Fruit fly (Drosophila melanogaster) whole organism, adult: Measurements from ENCODE around the gene LeuRS-m.

ENCODE experiments used
- CG11617 ChIP-seq: fragments of 200-800 bp; sonication (Bioruptor generic); optimal IDR thresholded peaks from 2 replicates; lab custom pipeline; 2017; ENCODE audit warnings: mild to moderate bottlenecking, missing biosample characterization, missing genetic modification reagents, missing genetic modification characterization
- CG12768 ChIP-seq: fragments of 200-800 bp; sonication (Bioruptor generic); optimal IDR thresholded peaks from 2 replicates; lab custom pipeline; 2017; ENCODE audit warnings: missing biosample characterization, missing genetic modification characterization, mild to moderate bottlenecking, moderate library complexity, missing genetic modification reagents
- CG14711 ChIP-seq: fragments of 200-800 bp; sonication (Bioruptor generic); optimal IDR thresholded peaks from 2 replicates; lab custom pipeline; 2018; ENCODE audit warnings: missing biosample characterization, mild to moderate bottlenecking, missing genetic modification characterization, moderate library complexity
- CG1620 ChIP-seq: fragments of 200-800 bp; sonication (Bioruptor generic); optimal IDR thresholded peaks from 2 replicates; lab custom pipeline; 2016; ENCODE audit warnings: missing biosample characterization, missing genetic modification characterization
- CG33017 ChIP-seq: fragments of 200-800 bp; sonication (Bioruptor generic); optimal IDR thresholded peaks from 2 replicates; lab custom pipeline; 2018; ENCODE audit warnings: missing biosample characterization, mild to moderate bottlenecking, missing genetic modification characterization, moderate library complexity
- CG5204 ChIP-seq: fragments of 200-800 bp; sonication (Bioruptor generic); optimal IDR thresholded peaks from 2 replicates; lab custom pipeline; 2016; ENCODE audit warnings: missing biosample characterization, missing genetic modification characterization
- CG7045 ChIP-seq: fragments of 200-800 bp; sonication (Bioruptor generic); optimal IDR thresholded peaks from 2 replicates; lab custom pipeline; 2017; ENCODE audit warnings: missing biosample characterization, mild to moderate bottlenecking, missing genetic modification characterization
- CG7101 ChIP-seq: fragments of 200-800 bp; sonication (Bioruptor generic); optimal IDR thresholded peaks from 2 replicates; lab custom pipeline; 2018; ENCODE audit warnings: missing biosample characterization, mild to moderate bottlenecking, missing genetic modification characterization, moderate library complexity
- Clk ChIP-seq: fragments of 200-800 bp; sonication (Bioruptor generic); optimal IDR thresholded peaks from 2 replicates; lab custom pipeline; 2017; ENCODE audit warnings: missing biosample characterization, missing genetic modification characterization
- Crg-1 ChIP-seq: fragments of 200-800 bp; sonication (Bioruptor generic); optimal IDR thresholded peaks from 2 replicates; lab custom pipeline; 2016; ENCODE audit warnings: missing biosample characterization, missing genetic modification characterization
- Hr96 ChIP-seq: fragments of 200-800 bp; sonication (Bioruptor generic); optimal IDR thresholded peaks from 2 replicates; lab custom pipeline; 2016; ENCODE audit warnings: missing biosample characterization, missing genetic modification characterization
- Mnt ChIP-seq: fragments of 200-800 bp; sonication (Bioruptor generic); optimal IDR thresholded peaks from 2 replicates; lab custom pipeline; 2016; ENCODE audit warnings: missing biosample characterization, mild to moderate bottlenecking, missing genetic modification characterization
- bab1 ChIP-seq: fragments of 200-800 bp; sonication (Bioruptor generic); optimal IDR thresholded peaks from 3 replicates; lab custom pipeline; 2019; ENCODE audit warnings: missing biosample characterization, mild to moderate bottlenecking, missing genetic modification characterization, moderate library complexity
- cic ChIP-seq: fragments of 200-800 bp; sonication (Bioruptor generic); optimal IDR thresholded peaks from 2 replicates; lab custom pipeline; 2017; ENCODE audit warnings: missing biosample characterization, mild to moderate bottlenecking, missing genetic modification characterization, moderate library complexity
- cnc ChIP-seq, 2 experiments: fragments of >200 bp; optimal IDR thresholded peaks; 2 replicates each; lab custom pipeline; 2017
- kay ChIP-seq: fragments of 200-800 bp; sonication (Bioruptor generic); peaks from one replicate; lab custom pipeline; 2016; ENCODE audit warnings: missing biosample characterization, missing genetic modification characterization, borderline replicate concordance
- ovo ChIP-seq: fragments of 200-800 bp; sonication (Bioruptor generic); optimal IDR thresholded peaks from 2 replicates; lab custom pipeline; 2016; ENCODE audit warnings: missing biosample characterization, missing genetic modification characterization
- pad ChIP-seq: fragments of 200-800 bp; sonication (Bioruptor generic); optimal IDR thresholded peaks from 3 replicates; lab custom pipeline; 2017; ENCODE audit warnings: missing biosample characterization, missing genetic modification characterization, mild to moderate bottlenecking, moderate library complexity, missing genetic modification reagents
- tj ChIP-seq: fragments of 200-800 bp; sonication (Bioruptor generic); optimal IDR thresholded peaks from 3 replicates; lab custom pipeline; 2017; ENCODE audit warnings: missing biosample characterization, mild to moderate bottlenecking, missing genetic modification characterization, moderate library complexity
- toe ChIP-seq: fragments of 200-800 bp; sonication (Bioruptor generic); optimal IDR thresholded peaks from 2 replicates; lab custom pipeline; 2016; ENCODE audit warnings: missing biosample characterization, missing genetic modification characterization

LeuRS-m gene

DNA sequence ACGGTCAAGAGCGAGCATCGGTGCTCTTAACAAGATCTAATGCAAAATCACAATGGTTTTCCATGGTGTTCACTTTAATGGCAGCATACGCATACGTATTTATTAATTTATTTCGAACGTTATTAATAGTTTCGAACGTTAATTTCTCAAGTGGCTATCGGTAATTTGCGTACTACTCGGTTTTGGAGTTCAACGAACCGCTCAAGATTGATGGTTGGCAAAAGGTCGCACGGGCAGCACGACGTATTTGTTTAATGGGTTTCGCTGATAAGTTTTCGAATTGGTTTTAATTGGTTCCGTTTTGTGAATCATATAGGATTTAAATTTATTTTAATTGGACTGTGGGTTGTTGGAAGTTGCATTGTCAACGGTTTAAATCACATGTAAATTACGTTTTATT, 27.4 kb downstream of the LeuRS-m start:
- no peak for TF ChIP-seq pad (GFP tag; lab: Kevin White, UChicago)
- TF ChIP-seq CG14711 (tag; lab: Kevin White, UChicago), result no peak
- no peak for TF ChIP-seq cnc (optimal IDR thresholded peaks at IDR 0.05; lab: Kevin White, UChicago)
- no peak for TF ChIP-seq kay (GFP tag; lab: Kevin White, UChicago)
- no peak for TF ChIP-seq bab1 (GFP tag; lab: Kevin White, UChicago)
- no peak for TF ChIP-seq CG7101 (tag; lab: Kevin White, UChicago)
- TF ChIP-seq CG1620 (GFP tag; lab: Kevin White, UChicago), result no peak
- TF ChIP-seq toe (GFP tag; lab: Kevin White, UChicago), result no peak
- TF ChIP-seq cic (GFP tag; lab: Kevin White, UChicago), result no peak
- TF ChIP-seq Hr96 (GFP tag; lab: Kevin White, UChicago), result no peak
- no peak for TF ChIP-seq tj
- TF ChIP-seq Clk, result no peak
- no peak for TF ChIP-seq CG5204
- no peak for TF ChIP-seq CG7045 (GFP tag; lab: Kevin White, UChicago)
- TF ChIP-seq Crg-1 (GFP tag; lab: Kevin White, UChicago), result no peak
- no peak for TF ChIP-seq CG33017 (tag; lab: Kevin White, UChicago)
- no peak for TF ChIP-seq Mnt (GFP tag; lab: Kevin White, UChicago)
- no peak for TF ChIP-seq ovo (GFP tag; lab: Kevin White, UChicago)
- TF ChIP-seq CG12768, result no peak

DNA sequence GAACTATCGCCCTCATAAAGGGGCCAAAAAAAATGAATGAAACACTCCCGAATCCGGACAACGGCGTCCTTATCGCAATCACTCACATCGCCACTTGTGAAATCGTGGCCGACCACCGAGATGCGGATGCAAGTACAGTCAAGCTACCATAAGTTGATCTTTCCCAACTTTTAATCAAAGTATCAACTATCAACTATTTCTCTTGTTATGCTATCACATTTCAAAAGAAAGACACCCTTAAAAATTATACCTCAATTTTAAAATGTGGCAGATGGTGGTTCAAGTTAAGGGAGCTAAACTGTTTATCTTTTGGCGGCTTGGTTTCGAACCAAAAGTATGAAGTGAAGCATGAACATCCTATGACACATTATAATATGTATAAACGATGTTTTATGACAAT, 28.5 kb downstream of the LeuRS-m start:
- TF ChIP-seq bab1 (GFP tag; lab: Kevin White, UChicago) (no peak), CG5204 (no peak)

DNA sequence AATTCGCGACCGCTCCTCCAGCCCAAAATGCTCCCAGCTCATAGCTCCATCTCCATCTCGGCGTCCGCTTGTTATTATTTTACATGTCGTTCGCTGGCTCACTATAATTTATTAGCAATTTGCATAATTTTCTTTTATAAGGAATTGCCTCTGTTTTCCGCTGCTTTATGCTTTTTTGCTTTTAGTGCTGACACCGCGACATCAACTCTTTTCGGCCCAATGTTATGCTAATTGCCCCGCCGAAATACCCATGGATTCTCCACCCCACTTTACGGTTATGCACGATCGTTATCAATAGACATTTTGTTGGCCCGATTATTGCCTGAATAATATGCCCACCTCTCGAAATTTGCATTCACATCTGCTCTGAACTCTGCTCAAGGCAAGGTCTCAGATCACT, 29.6 kb downstream of the LeuRS-m start:
- TF ChIP-seq toe (GFP tag; lab: Kevin White, UChicago) (no peak), Hr96 (GFP tag; lab: Kevin White, UChicago) (no peak)

DNA sequence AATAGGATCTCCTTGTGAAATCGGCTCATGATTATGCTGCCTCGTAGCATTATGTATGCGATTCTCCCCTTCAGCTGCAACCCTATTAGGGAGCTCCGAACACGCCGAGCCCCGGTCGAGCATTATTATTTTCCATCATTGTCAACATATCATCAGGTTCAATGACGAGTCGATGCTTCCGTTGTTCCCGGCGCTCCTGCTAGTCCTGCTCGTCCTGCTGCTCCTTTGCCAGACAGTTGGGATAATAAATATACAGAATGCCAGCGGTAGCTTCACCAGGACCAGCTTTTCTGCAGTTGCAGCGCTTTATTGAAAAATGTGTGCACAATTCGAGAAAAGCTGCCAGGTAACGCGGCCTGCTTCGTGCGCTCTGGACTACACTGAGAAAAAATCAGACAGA, 34.7 kb downstream of the LeuRS-m start, which contains the start of gene CG32235:
Gene CG32235 (minus strand): TSS at position 101 of the 400 bp plus-strand sequence.
- TF ChIP-seq toe (GFP tag; lab: Kevin White, UChicago) (no peak), Mnt (GFP tag; lab: Kevin White, UChicago) (no peak), cic (GFP tag; lab: Kevin White, UChicago) (no peak), CG14711 (tag; lab: Kevin White, UChicago) (no peak), CG12768 (no peak), CG7101 (tag; lab: Kevin White, UChicago) (no peak), pad (GFP tag; lab: Kevin White, UChicago) (no peak), CG11617 (GFP tag; lab: Kevin White, UChicago) (no peak), CG1620 (GFP tag; lab: Kevin White, UChicago) (no peak)

DNA sequence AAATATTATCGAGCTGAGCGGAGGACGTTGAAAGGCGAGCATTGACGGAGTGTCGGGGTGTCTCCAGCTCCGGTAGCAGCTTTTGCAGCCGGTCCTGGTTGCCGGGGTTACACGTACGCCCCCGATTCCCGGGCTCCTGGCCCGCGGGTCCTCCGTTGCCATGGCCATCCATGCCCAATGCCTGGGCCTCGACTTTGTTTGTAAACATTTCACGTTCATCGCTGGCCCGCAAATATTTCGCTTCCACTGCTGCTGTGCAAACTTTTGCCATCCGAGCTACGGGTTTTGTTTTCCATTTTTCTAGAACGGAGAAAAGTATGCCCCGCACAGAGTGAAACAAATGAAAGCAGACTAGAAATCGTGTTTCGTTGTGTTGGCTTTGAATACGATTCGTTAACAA, 35.3 kb downstream of the LeuRS-m start, which contains the start of gene Dnah3:
Gene Dnah3 (plus strand): TSS at position 301 of the 400 bp plus-strand sequence.
- TF ChIP-seq CG5204 (no peak), CG14711 (tag; lab: Kevin White, UChicago) (no peak), cnc (optimal IDR thresholded peaks at IDR 0.05; lab: Kevin White, UChicago) (no peak), CG33017 (tag; lab: Kevin White, UChicago) (no peak), kay (GFP tag; lab: Kevin White, UChicago) (no peak), Crg-1 (GFP tag; lab: Kevin White, UChicago) (no peak), Clk (no peak), CG7045 (GFP tag; lab: Kevin White, UChicago) (no peak), CG7101 (tag; lab: Kevin White, UChicago) (no peak), Mnt (GFP tag; lab: Kevin White, UChicago) (no peak), CG12768 (no peak), pad (GFP tag; lab: Kevin White, UChicago) (no peak), bab1 (GFP tag; lab: Kevin White, UChicago) (no peak), Hr96 (GFP tag; lab: Kevin White, UChicago) (no peak)
